Fruit fly (Drosophila melanogaster): ENCODE data around the gene CG12883.
A peak's percentile ranks its signal among the peaks of the same experiment; 100 is the strongest.

Gene CG12883

dm6 chr3R:27685074-27685473, 6.0 kb downstream of the CG12883 start:
- peak; percentile 59 for TF ChIP-seq crol (GFP tag; IDR thresholded peaks at IDR 0.05)
- no peak for TF ChIP-seq CG18262 (tag; optimal IDR thresholded peaks at IDR 0.05)

dm6 chr3R:27685539-27686012, 6.5 kb downstream of the CG12883 start, which contains the start of gene CG12880:
Gene CG12880, plus strand, starts transcription at chr3R:27685962.
- no peak for TF ChIP-seq Lim3 (GFP tag; IDR thresholded peaks at IDR 0.05)
- TF ChIP-seq Deaf1 (tag; optimal IDR thresholded peaks at IDR 0.05): peak; percentile 64
- TF ChIP-seq pum (GFP tag; optimal IDR thresholded peaks at IDR 0.05): no peak
- no peak for TF ChIP-seq CG4707 (GFP tag; optimal IDR thresholded peaks at IDR 0.05)
- TF ChIP-seq danr (GFP tag; IDR thresholded peaks at IDR 0.05): no peak
- TF ChIP-seq CG7556 (GFP tag; optimal IDR thresholded peaks at IDR 0.05): peak; percentile 20
- TF ChIP-seq CG10654 (GFP tag; optimal IDR thresholded peaks at IDR 0.05): no peak
- TF ChIP-seq wek (GFP tag; optimal IDR thresholded peaks at IDR 0.05): no peak
- peak; percentile 3 for TF ChIP-seq Ets65A (GFP tag)
- TF ChIP-seq CG32532 (GFP tag; IDR thresholded peaks at IDR 0.05): no peak
- TF ChIP-seq Asciz (GFP tag; optimal IDR thresholded peaks at IDR 0.05): no peak
- no peak for TF ChIP-seq CG9437 (GFP tag; optimal IDR thresholded peaks at IDR 0.05)
- TF ChIP-seq ewg (GFP tag; optimal IDR thresholded peaks at IDR 0.05): no peak
- TF ChIP-seq D19A (tag; optimal IDR thresholded peaks at IDR 0.05): peak; percentile 87
- no peak for TF ChIP-seq pan (optimal IDR thresholded peaks at IDR 0.05)
- TF ChIP-seq pan (GFP tag; optimal IDR thresholded peaks at IDR 0.05 in 1 of 2, IDR thresholded peaks at IDR 0.05 in 1 of 2): no peak
- TF ChIP-seq schlank (tag; optimal IDR thresholded peaks at IDR 0.05): no peak
- TF ChIP-seq fd102C (GFP tag; optimal IDR thresholded peaks at IDR 0.05): no peak
- no peak for TF ChIP-seq hb (GFP tag; IDR thresholded peaks at IDR 0.05; ENCODE audit: partially characterized antibody)

dm6 chr3R:27688034-27688433, 8.9 kb downstream of the CG12883 start, which contains the start of gene CG31055:
Gene CG31055, minus strand, starts transcription at chr3R:27688134.
- TF ChIP-seq seq (GFP tag; IDR thresholded peaks at IDR 0.05): no peak
- TF ChIP-seq gem (tag; optimal IDR thresholded peaks at IDR 0.05): no peak
- TF ChIP-seq CG5953 (GFP tag; IDR thresholded peaks at IDR 0.05): no peak
- TF ChIP-seq CG4404 (GFP tag; IDR thresholded peaks at IDR 0.05): no peak
- no peak for TF ChIP-seq CG3281 (GFP tag; optimal IDR thresholded peaks at IDR 0.05)
- TF ChIP-seq CG30431 (GFP tag; optimal IDR thresholded peaks at IDR 0.05): no peak
- no peak for TF ChIP-seq Doc2 (GFP tag; IDR thresholded peaks at IDR 0.05)
- no peak for TF ChIP-seq D (optimal IDR thresholded peaks at IDR 0.05)
- no peak for TF ChIP-seq D (GFP tag; optimal IDR thresholded peaks at IDR 0.05)
- no peak for TF ChIP-seq CG31365 (tag; optimal IDR thresholded peaks at IDR 0.05)
- TF ChIP-seq CG9797 (GFP tag; optimal IDR thresholded peaks at IDR 0.05): no peak
- no peak for TF ChIP-seq stc (GFP tag; IDR thresholded peaks at IDR 0.05)
- TF ChIP-seq repo (GFP tag; optimal IDR thresholded peaks at IDR 0.05): no peak
- TF ChIP-seq CG17802 (tag; optimal IDR thresholded peaks at IDR 0.05): no peak
- TF ChIP-seq luna (GFP tag; optimal IDR thresholded peaks at IDR 0.05): no peak
- TF ChIP-seq D19A (tag; optimal IDR thresholded peaks at IDR 0.05): no peak
- no peak for TF ChIP-seq CG3838 (GFP tag; optimal IDR thresholded peaks at IDR 0.05)
- TF ChIP-seq CG11456 (GFP tag; IDR thresholded peaks at IDR 0.05): no peak
- no peak for TF ChIP-seq mirr (GFP tag; optimal IDR thresholded peaks at IDR 0.05)
- TF ChIP-seq pfk (GFP tag; optimal IDR thresholded peaks at IDR 0.05): no peak
- no peak for TF ChIP-seq Hey (tag; optimal IDR thresholded peaks at IDR 0.05)

Data from whole organism, embryonic.